Worm (Caenorhabditis elegans) whole organism, L1 larva: ENCODE data around the gene ccg-1.

ENCODE experiments used
- C04F5.9 ChIP-seq: sonication (generic microtip); optimal IDR thresholded peaks from 2 replicates; lab custom pipeline; 2016; ENCODE audit warnings: missing genetic modification characterization, missing compliant biosample characterization
- C16A3.4 ChIP-seq: fragments of 150-350 bp; optimal IDR thresholded peaks from 2 replicates; lab custom pipeline; 2014; ENCODE audit warnings: missing biosample characterization, missing genetic modification characterization
- C34B4.2 ChIP-seq: sonication (generic microtip); optimal IDR thresholded peaks from 2 replicates; lab custom pipeline; 2017; ENCODE audit warnings: mild to moderate bottlenecking, missing genetic modification characterization, missing compliant biosample characterization
- Y116A8C.19 ChIP-seq: sonication (generic microtip); optimal IDR thresholded peaks from 2 replicates; lab custom pipeline; 2016; ENCODE audit warnings: missing compliant biosample characterization, missing genetic modification characterization, borderline replicate concordance
- alr-1 ChIP-seq: fragments of 200-800 bp; sonication (Bioruptor generic); optimal IDR thresholded peaks from 2 replicates; lab custom pipeline; 2018; ENCODE audit warnings: borderline replicate concordance, mild to moderate bottlenecking, missing genetic modification characterization, missing compliant biosample characterization
- ceh-88 ChIP-seq: fragments of 200-800 bp; sonication (Bioruptor generic); IDR thresholded peaks from 2 replicates; pipeline ENCODE4 v1.3.6; 2022; ENCODE audit warnings: missing genetic modification characterization, missing compliant biosample characterization
- dsc-1 ChIP-seq: sonication (generic microtip); optimal IDR thresholded peaks from 2 replicates; lab custom pipeline; 2016; ENCODE audit warnings: mild to moderate bottlenecking, missing genetic modification characterization, missing compliant biosample characterization
- efl-1 ChIP-seq, 4 experiments: fragments of 150-350 bp; optimal IDR thresholded peaks in 3 of 4; peaks in 1 of 4; 1 replicate in 1 of 4; 2 replicates in 3 of 4; lab custom pipeline; 2014; ENCODE audit warnings: missing biosample characterization in 2 of 4, missing genetic modification characterization in 2 of 4, missing genetic modification reagents in 2 of 4
- efl-3 ChIP-seq: fragments of 200-800 bp; sonication (Bioruptor generic); optimal IDR thresholded peaks from 2 replicates; lab custom pipeline; 2018; ENCODE audit warnings: mild to moderate bottlenecking, missing genetic modification characterization, missing compliant biosample characterization
- egl-27 ChIP-seq, 2 experiments: fragments of 150-350 bp in 1 of 2; sonication (generic microtip); optimal IDR thresholded peaks; 3 replicates each; lab custom pipeline; 2017 to 2018; ENCODE audit warnings: missing biosample characterization in 2 of 2, missing genetic modification characterization in 2 of 2, missing genetic modification reagents in 2 of 2
- elt-3 ChIP-seq, 6 experiments: fragments of 150-350 bp in 1 of 6; sonication (generic microtip); optimal IDR thresholded peaks; 2 replicates each; lab custom pipeline; 2017 to 2018; ENCODE audit warnings: missing biosample characterization in 6 of 6, missing genetic modification characterization in 6 of 6, inconsistent platforms in 1 of 6
- fkh-10 ChIP-seq: sonication (generic microtip); optimal IDR thresholded peaks from 2 replicates; lab custom pipeline; 2017; ENCODE audit warnings: missing biosample characterization, missing genetic modification reagents, missing genetic modification characterization
- fkh-4 ChIP-seq: sonication (generic microtip); optimal IDR thresholded peaks from 2 replicates; lab custom pipeline; 2016; ENCODE audit warnings: missing compliant biosample characterization, missing genetic modification characterization, borderline replicate concordance
- fkh-8 ChIP-seq: sonication (generic microtip); optimal IDR thresholded peaks from 2 replicates; lab custom pipeline; 2016; ENCODE audit warnings: mild to moderate bottlenecking, missing genetic modification characterization, missing compliant biosample characterization
- fos-1 ChIP-seq: fragments of 150-350 bp; optimal IDR thresholded peaks from 2 replicates; lab custom pipeline; 2014; ENCODE audit warnings: missing biosample characterization, missing genetic modification characterization
- lin-14 ChIP-seq: fragments of 200-800 bp; sonication (Bioruptor generic); optimal IDR thresholded peaks from 2 replicates; lab custom pipeline; 2018; ENCODE audit warnings: mild to moderate bottlenecking, missing genetic modification characterization, moderate library complexity, missing compliant biosample characterization
- lin-39 ChIP-seq: fragments of 150-350 bp; optimal IDR thresholded peaks from 2 replicates; lab custom pipeline; 2014; ENCODE audit warnings: missing biosample characterization, missing genetic modification reagents, missing genetic modification characterization
- lir-3 ChIP-seq: sonication (generic microtip); optimal IDR thresholded peaks from 2 replicates; lab custom pipeline; 2016; ENCODE audit warnings: mild to moderate bottlenecking, missing genetic modification characterization, moderate library complexity, missing compliant biosample characterization; ENCODE audit not compliant: poor library complexity
- lsy-2 ChIP-seq, 2 experiments: fragments of 150-350 bp; optimal IDR thresholded peaks; 2 replicates each; lab custom pipeline; 2014; ENCODE audit warnings: missing biosample characterization in 2 of 2, missing genetic modification characterization in 2 of 2
- mdl-1 ChIP-seq, 2 experiments: fragments of 150-350 bp; optimal IDR thresholded peaks; 2 replicates each; lab custom pipeline; 2014 to 2017; ENCODE audit warnings: missing biosample characterization in 2 of 2, missing genetic modification characterization in 2 of 2, inconsistent platforms in 1 of 2
- nhr-11 ChIP-seq: fragments of 150-350 bp; optimal IDR thresholded peaks from 2 replicates; lab custom pipeline; 2014; ENCODE audit warnings: missing biosample characterization, missing genetic modification characterization
- nhr-12 ChIP-seq: sonication (generic microtip); optimal IDR thresholded peaks from 2 replicates; lab custom pipeline; 2017; ENCODE audit warnings: missing biosample characterization, missing genetic modification characterization
- nhr-19 ChIP-seq: fragments of 200-800 bp; sonication (Bioruptor generic); conservative IDR thresholded peaks from 2 replicates; pipeline ENCODE4 v1.3.6; 2022; ENCODE audit warnings: missing genetic modification characterization, missing compliant biosample characterization
- nhr-20 ChIP-seq: sonication (generic microtip); optimal IDR thresholded peaks from 2 replicates; lab custom pipeline; 2016; ENCODE audit warnings: mild to moderate bottlenecking, missing genetic modification characterization, missing compliant biosample characterization
- nhr-237 ChIP-seq: fragments of 150-350 bp; optimal IDR thresholded peaks from 2 replicates; lab custom pipeline; 2014; ENCODE audit warnings: missing biosample characterization, missing genetic modification characterization
- nhr-71 ChIP-seq: sonication (generic microtip); optimal IDR thresholded peaks from 2 replicates; lab custom pipeline; 2016; ENCODE audit warnings: mild to moderate bottlenecking, missing genetic modification characterization, moderate library complexity, missing compliant biosample characterization
- nhr-76 ChIP-seq: sonication (generic microtip); optimal IDR thresholded peaks from 2 replicates; lab custom pipeline; 2017; ENCODE audit warnings: missing biosample characterization, missing genetic modification characterization
- nhr-84 ChIP-seq: sonication (generic microtip); optimal IDR thresholded peaks from 2 replicates; lab custom pipeline; 2017; ENCODE audit warnings: missing biosample characterization, missing genetic modification characterization
- nhr-85 ChIP-seq: sonication (generic microtip); peaks from one replicate; lab custom pipeline; 2016; ENCODE audit warnings: missing genetic modification characterization, inconsistent platforms, missing compliant biosample characterization
- nhr-90 ChIP-seq: sonication (generic microtip); optimal IDR thresholded peaks from 2 replicates; lab custom pipeline; 2016; ENCODE audit warnings: mild to moderate bottlenecking, missing genetic modification characterization, missing compliant biosample characterization; ENCODE audit not compliant: poor library complexity
- pax-3 ChIP-seq: fragments of 200-800 bp; sonication (Bioruptor generic); optimal IDR thresholded peaks from 2 replicates; lab custom pipeline; 2018; ENCODE audit warnings: mild to moderate bottlenecking, missing genetic modification characterization, moderate library complexity, missing compliant biosample characterization
- rnt-1 ChIP-seq: sonication (generic microtip); optimal IDR thresholded peaks from 2 replicates; lab custom pipeline; 2016; ENCODE audit warnings: mild to moderate bottlenecking, missing genetic modification characterization, moderate library complexity, missing compliant biosample characterization
- snu-23 ChIP-seq: sonication (generic microtip); optimal IDR thresholded peaks from 2 replicates; lab custom pipeline; 2016; ENCODE audit warnings: missing genetic modification characterization, missing compliant biosample characterization
- sptf-1 ChIP-seq: fragments of 150-350 bp; optimal IDR thresholded peaks from 2 replicates; lab custom pipeline; 2014; ENCODE audit warnings: missing biosample characterization, missing genetic modification characterization
- unc-30 ChIP-seq: sonication (generic microtip); optimal IDR thresholded peaks from 2 replicates; lab custom pipeline; 2017; ENCODE audit warnings: missing biosample characterization, missing genetic modification characterization
- zip-4 ChIP-seq: fragments of 200-800 bp; sonication (Bioruptor generic); optimal IDR thresholded peaks from 2 replicates; lab custom pipeline; 2018; ENCODE audit warnings: mild to moderate bottlenecking, missing genetic modification characterization, moderate library complexity, missing compliant biosample characterization

ccg-1 gene

DNA sequence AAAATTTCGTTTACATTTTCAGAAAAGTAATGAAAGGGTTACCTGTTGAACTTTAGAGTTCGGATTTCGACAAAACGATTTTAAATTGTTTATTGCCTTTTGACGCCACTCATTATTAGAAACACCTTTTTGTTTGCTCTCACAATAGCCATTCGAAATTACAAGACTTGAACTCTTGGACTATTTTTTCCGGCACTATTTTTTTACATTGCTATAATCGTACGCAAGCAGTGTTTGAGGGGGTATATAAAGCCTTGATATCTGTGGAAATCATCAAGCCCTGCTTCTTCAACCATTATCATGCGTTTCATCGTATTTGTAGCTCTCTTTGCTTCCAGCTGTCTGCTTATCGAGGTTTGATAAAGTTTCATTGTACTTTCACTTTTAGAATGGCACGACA is 16.0 kb upstream of the ccg-1 start, which contains the start of gene pqn-91:
Gene pqn-91 (plus strand): TSS at position 301 of the 400 bp plus-strand sequence.
- TF ChIP-seq C16A3.4 (tag; lab: Kevin White, UChicago) (no peak), efl-1 (optimal IDR thresholded peaks at IDR 0.05; lab: Kevin White, UChicago) (no peak), efl-1 (GFP tag; optimal IDR thresholded peaks at IDR 0.05 in 1 of 2; lab: Kevin White, UChicago) (peak in 1 of 2 experiments; percentile 83), fkh-8 (tag; lab: Kevin White, UChicago) (no peak), alr-1 (tag; lab: Kevin White, UChicago) (no peak), nhr-11 (tag; lab: Kevin White, UChicago) (no peak), egl-27 (tag; optimal IDR thresholded peaks at IDR 0.05; lab: Kevin White, UChicago) (no peak)

DNA sequence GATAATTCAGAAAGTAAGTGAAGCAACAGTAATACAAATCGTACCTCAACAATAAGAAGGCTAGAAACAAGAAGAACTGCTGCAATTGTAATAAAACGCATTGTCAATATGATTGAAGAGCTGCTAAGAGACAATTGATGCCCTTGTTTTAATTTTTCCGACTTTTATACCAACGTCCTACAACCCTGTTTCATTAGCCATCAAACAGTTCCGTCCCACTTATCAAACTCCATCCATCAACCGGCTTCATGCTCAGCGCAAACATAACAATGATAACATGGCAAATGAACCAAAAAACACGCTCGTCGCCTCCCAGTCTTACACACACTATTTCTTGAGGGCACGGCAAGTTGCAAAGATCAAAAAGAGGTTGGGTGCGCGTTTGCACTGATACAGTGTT is 15.6 kb upstream of the ccg-1 start, which contains the start of gene pqn-90:
Gene pqn-90 (minus strand): TSS at position 101 of the 400 bp plus-strand sequence.
- TF ChIP-seq unc-30 (tag; lab: Kevin White, UChicago) (no peak), nhr-84 (tag; lab: Kevin White, UChicago) (no peak), nhr-76 (tag; lab: Kevin White, UChicago) (no peak), C34B4.2 (tag; lab: Kevin White, UChicago) (no peak), fkh-8 (tag; lab: Kevin White, UChicago) (no peak), fkh-10 (GFP tag; lab: Kevin White, UChicago) (no peak), lin-39 (tag; lab: Kevin White, UChicago) (no peak), pax-3 (tag; lab: Kevin White, UChicago) (no peak), C04F5.9 (tag; lab: Kevin White, UChicago) (no peak), lir-3 (no peak), fos-1 (tag; lab: Kevin White, UChicago) (no peak), Y116A8C.19 (tag; lab: Kevin White, UChicago) (no peak), dsc-1 (tag; lab: Kevin White, UChicago) (no peak), elt-3 (tag; optimal IDR thresholded peaks at IDR 0.05; lab: Kevin White, UChicago) (no peak), sptf-1 (tag; lab: Kevin White, UChicago) (no peak), mdl-1 (tag; optimal IDR thresholded peaks at IDR 0.05; lab: Kevin White, UChicago) (no peak), nhr-71 (tag; lab: Kevin White, UChicago) (no peak), nhr-20 (no peak), efl-3 (GFP tag; lab: Kevin White, UChicago) (no peak), nhr-85 (no peak)

DNA sequence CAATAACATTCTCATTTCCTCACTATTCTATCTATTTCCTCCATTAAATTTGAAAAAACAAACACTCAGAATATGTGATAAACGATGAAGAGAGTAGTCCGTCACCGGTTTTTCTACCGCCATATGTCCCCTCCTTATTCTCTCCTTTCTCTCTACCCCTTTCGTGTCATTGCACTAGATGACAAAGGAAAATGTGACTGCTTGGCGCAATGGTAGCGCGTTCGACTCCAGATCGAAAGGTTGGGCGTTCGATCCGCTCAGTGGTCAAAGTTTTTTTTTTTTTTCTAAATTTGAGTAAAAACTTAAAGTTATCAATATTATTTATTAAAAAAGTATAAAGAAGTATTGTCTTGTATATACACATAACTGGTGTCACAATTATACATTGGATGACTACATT is 13.9 kb upstream of the ccg-1 start:
- TF ChIP-seq nhr-90 (tag; lab: Kevin White, UChicago) (peak; percentile 30), egl-27 (tag; optimal IDR thresholded peaks at IDR 0.05; lab: Kevin White, UChicago) (no peak), efl-1 (optimal IDR thresholded peaks at IDR 0.05; lab: Kevin White, UChicago) (no peak), efl-1 (GFP tag; optimal IDR thresholded peaks at IDR 0.05 in 1 of 2; lab: Kevin White, UChicago) (peak in 1 of 2 experiments; percentile 91), nhr-20 (peak; percentile 6), nhr-11 (tag; lab: Kevin White, UChicago) (no peak)

DNA sequence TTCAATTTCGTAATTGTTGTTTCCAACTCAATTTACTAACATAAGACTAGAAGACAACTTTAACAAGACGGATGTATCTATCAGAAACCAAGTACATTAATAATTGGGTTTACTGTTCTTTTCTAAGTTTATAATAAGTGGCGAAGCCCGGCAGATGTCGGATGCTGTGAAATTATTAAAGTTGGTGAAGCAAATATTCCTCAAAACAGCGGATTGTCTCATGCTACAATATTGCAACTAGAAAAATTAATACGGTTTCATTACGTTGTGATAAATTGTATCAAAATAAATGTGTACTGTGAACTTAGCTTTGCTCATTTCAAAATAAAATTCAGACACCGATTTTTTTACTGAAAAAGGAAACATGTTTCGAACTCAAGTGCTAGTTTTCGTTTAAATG is 8.0 kb upstream of the ccg-1 start:
- TF ChIP-seq nhr-12 (tag; lab: Kevin White, UChicago) = no peak

DNA sequence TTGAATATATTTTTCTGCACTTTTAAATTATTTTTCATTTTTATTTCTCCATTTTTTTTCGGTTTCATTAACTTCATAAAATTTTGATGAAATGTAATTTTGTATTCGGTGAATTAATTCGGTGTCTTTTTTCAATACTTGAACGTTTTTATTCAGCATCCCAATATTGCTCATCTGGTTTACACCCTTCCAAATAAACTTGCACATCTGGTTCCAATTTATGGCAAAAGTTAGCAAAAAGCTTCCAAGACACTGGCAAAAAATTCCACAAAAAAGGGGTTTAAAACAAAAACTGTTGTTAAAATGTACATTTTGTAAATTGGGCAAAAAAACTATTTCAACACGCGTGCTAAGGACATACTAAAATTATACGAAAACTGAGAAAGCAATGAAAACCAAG is 4.6 kb upstream of the ccg-1 start:
- TF ChIP-seq zip-4 (GFP tag; lab: Kevin White, UChicago) (no peak), dsc-1 (tag; lab: Kevin White, UChicago) (peak; percentile 93), fkh-4 (tag; lab: Kevin White, UChicago) (peak; percentile 67), alr-1 (tag; lab: Kevin White, UChicago) (no peak)

ce11 chrIV:15274063-15274462 is 1.5 kb downstream of the ccg-1 start:
- TF ChIP-seq nhr-19 = peak; percentile 27
- TF ChIP-seq fkh-10 (GFP tag; lab: Kevin White, UChicago) = no peak
- TF ChIP-seq snu-23 (GFP tag; lab: Kevin White, UChicago) = peak; percentile 40
- TF ChIP-seq nhr-71 (tag; lab: Kevin White, UChicago) = peak; percentile 63
- TF ChIP-seq nhr-237 (tag; lab: Kevin White, UChicago) = no peak
- TF ChIP-seq ceh-88 (GFP tag; lab: Robert Waterston, UW) = no peak
- no peak for TF ChIP-seq rnt-1 (tag; lab: Kevin White, UChicago)
- peak; percentile 78 for TF ChIP-seq lin-14 (GFP tag; lab: Kevin White, UChicago)
- TF ChIP-seq lsy-2 (tag; optimal IDR thresholded peaks at IDR 0.05; lab: Kevin White, UChicago) = peak in 1 of 2 experiments; percentile 59
- TF ChIP-seq, all 84 proteins: peak for 5
